Worm (Caenorhabditis elegans): Measurements from ENCODE around the gene F13H8.5.

DNA sequence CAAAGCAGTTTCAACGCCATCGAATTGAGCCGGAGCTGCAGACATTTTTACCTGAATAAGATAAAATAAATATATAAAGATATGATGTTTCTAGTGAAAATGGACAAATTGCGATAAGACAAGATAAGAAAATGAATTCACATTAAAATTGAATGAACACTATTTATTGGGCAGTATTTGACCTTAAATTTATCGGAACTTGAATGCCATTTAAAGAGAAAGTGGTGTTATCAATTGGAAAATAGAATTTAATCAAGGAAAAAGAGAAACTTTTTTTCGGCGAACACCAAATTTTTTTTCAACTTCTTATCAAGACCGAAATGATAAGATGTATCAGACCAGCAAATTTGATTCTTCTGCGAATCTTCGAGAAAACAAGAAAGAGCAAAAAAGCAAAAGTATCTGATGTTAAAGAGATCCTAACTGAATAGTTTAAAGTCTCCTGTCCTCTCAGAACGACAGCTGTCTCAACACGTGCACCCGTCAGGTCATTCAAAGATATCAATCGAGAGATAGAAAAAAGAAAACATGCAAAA is 34.2 kb upstream of the F13H8.5 start, which contains the start of gene upb-1:
- TF ChIP-seq T22C8.4 (GFP tag; IDR thresholded peaks at IDR 0.05) (no peak), klf-2 (GFP tag; conservative IDR thresholded peaks at IDR 0.05) (no peak)
